Worm (Caenorhabditis elegans) whole organism, L4 larva: ENCODE data around the gene shc-3.

Source experiments
- ama-1 ChIP-seq: fragments of 150-350 bp; optimal IDR thresholded peaks from 2 replicates; lab custom pipeline; 2014; ENCODE audit warnings: inconsistent platforms, mixed read lengths
- ces-1 ChIP-seq: fragments of 150-350 bp; sonication (generic microtip); optimal IDR thresholded peaks from 4 replicates; lab custom pipeline; 2014; ENCODE audit warnings: missing biosample characterization, missing genetic modification reagents, missing genetic modification characterization
- cey-2 ChIP-seq: sonication (generic microtip); optimal IDR thresholded peaks from 3 replicates; lab custom pipeline; 2017; ENCODE audit warnings: missing genetic modification characterization, mild to moderate bottlenecking, missing compliant biosample characterization, antibody characterized with exemption, borderline replicate concordance; ENCODE audit not compliant: insufficient read depth
- daf-12 ChIP-seq: fragments of 150-350 bp; optimal IDR thresholded peaks from 2 replicates; lab custom pipeline; 2014; ENCODE audit warnings: missing biosample characterization, missing genetic modification reagents, missing genetic modification characterization
- dpl-1 ChIP-seq: fragments of 150-350 bp; optimal IDR thresholded peaks from 2 replicates; lab custom pipeline; 2014; ENCODE audit warnings: missing biosample characterization, missing genetic modification reagents, missing genetic modification characterization
- jun-1 ChIP-seq: fragments of 150-350 bp; optimal IDR thresholded peaks from 2 replicates; lab custom pipeline; 2014; ENCODE audit warnings: missing biosample characterization, missing genetic modification reagents, missing genetic modification characterization
- mes-2 ChIP-seq: sonication (generic microtip); optimal IDR thresholded peaks from 2 replicates; lab custom pipeline; 2016; ENCODE audit warnings: missing genotype, mild to moderate bottlenecking, missing genetic modification characterization, missing compliant biosample characterization; ENCODE audit not compliant: poor library complexity, severe bottlenecking
- nhr-25 ChIP-seq: sonication (generic microtip); optimal IDR thresholded peaks from 2 replicates; lab custom pipeline; 2017; ENCODE audit warnings: missing genetic modification characterization, mild to moderate bottlenecking, missing compliant biosample characterization, antibody characterized with exemption, moderate library complexity, borderline replicate concordance; ENCODE audit not compliant: insufficient read depth
- nhr-48 ChIP-seq: sonication (generic microtip); optimal IDR thresholded peaks from 2 replicates; lab custom pipeline; 2016; ENCODE audit warnings: mild to moderate bottlenecking, missing genetic modification characterization, missing compliant biosample characterization
- skn-1 ChIP-seq: fragments of 150-350 bp; optimal IDR thresholded peaks from 2 replicates; lab custom pipeline; 2014; ENCODE audit warnings: missing biosample characterization, missing genetic modification characterization
- unc-39 ChIP-seq: sonication (generic microtip); optimal IDR thresholded peaks from 2 replicates; lab custom pipeline; 2017; ENCODE audit warnings: missing biosample characterization, missing genetic modification characterization
- zfp-2 ChIP-seq: sonication (generic microtip); optimal IDR thresholded peaks from 2 replicates; lab custom pipeline; 2016; ENCODE audit warnings: mild to moderate bottlenecking, missing genetic modification characterization, missing compliant biosample characterization

DNA sequence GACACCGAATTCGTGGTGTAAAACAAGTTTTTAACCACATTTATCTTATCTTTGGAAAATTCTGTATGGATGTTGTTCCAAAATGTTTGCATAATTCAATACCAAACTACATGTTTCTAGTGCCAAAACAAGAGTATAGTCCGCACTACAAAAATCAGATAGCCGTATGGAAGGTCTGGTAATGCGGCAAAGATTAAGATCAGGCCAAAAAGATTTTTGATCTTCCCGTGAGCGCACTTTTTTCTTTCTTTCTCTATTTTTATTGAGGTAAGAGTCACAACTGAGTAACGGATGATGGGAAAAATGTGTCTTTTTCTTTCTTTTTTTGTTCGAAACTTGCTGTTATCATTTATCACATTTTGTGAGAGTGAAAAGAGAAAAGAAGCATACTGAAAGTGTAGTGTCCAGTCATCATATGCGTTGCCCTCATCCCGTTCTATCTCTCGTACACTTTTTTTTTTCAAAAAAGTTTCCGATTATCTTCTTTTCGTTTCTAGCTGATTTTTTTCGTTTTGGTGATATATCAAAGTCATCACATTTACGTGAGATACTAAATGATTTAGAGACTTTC is 27.3 kb downstream of the shc-3 start:
- TF ChIP-seq ama-1 (lab: Kevin White, UChicago) (no peak), jun-1 (tag; lab: Kevin White, UChicago) (no peak), nhr-48 (tag; lab: Kevin White, UChicago) (peak; percentile 70), dpl-1 (no peak), mes-2 (tag; lab: Kevin White, UChicago) (no peak), ces-1 (GFP tag; lab: Kevin White, UChicago) (no peak), zfp-2 (tag; lab: Kevin White, UChicago) (no peak), daf-12 (no peak), skn-1 (tag; lab: Kevin White, UChicago) (no peak), nhr-25 (tag; lab: Kevin White, UChicago) (no peak), unc-39 (tag; lab: Kevin White, UChicago) (no peak), cey-2 (tag; lab: Kevin White, UChicago) (no peak)
